Fruit fly (Drosophila melanogaster): ENCODE results near the gene pira.

DNA sequence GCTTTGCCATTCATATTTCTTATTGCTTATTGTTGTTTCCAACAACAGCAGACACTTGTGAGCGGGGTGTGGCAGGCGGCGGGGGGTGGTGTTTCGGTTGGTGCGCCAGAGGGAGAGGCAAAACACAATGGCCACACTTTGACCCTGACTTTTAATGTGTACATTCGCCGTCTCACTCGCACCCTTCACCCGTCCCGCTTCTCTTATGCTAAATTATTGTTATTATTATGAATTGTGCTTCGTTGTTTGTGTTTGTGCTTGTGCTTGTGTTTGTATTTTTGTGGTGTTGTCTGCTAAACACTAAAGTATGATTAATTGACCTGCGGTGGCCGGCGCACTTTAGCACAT, 7.1 kb downstream of the pira start:
- TF ChIP-seq h (optimal IDR thresholded peaks at IDR 0.05) (no peak), psq (optimal IDR thresholded peaks at IDR 0.05) (no peak), Sin3A (optimal IDR thresholded peaks at IDR 0.05) (no peak), ttk (optimal IDR thresholded peaks at IDR 0.05) (no peak), Myc (optimal IDR thresholded peaks at IDR 0.05) (no peak), insv (optimal IDR thresholded peaks at IDR 0.05) (no peak)

Measured in Kc167 (cell line).